Worm (Caenorhabditis elegans) whole organism, L1 larva: Measurements from ENCODE around the gene ZC239.13.

ENCODE experiments used
- alr-1 ChIP-seq: fragments of 200-800 bp; sonication (Bioruptor generic); optimal IDR thresholded peaks from 2 replicates; lab custom pipeline; 2018; ENCODE audit warnings: borderline replicate concordance, mild to moderate bottlenecking, missing genetic modification characterization, missing compliant biosample characterization
- aly-2 ChIP-seq: fragments of 150-350 bp; optimal IDR thresholded peaks from 2 replicates; lab custom pipeline; 2014; ENCODE audit warnings: missing biosample characterization, missing genetic modification characterization
- ceh-63 ChIP-seq: fragments of 200-800 bp; sonication (Bioruptor generic); optimal IDR thresholded peaks from 2 replicates; lab custom pipeline; 2018; ENCODE audit warnings: mild to moderate bottlenecking, missing genetic modification characterization, missing compliant biosample characterization
- ceh-90 ChIP-seq: sonication (generic microtip); optimal IDR thresholded peaks from 2 replicates; lab custom pipeline; 2016; ENCODE audit warnings: missing genetic modification characterization, missing compliant biosample characterization
- dpl-1 ChIP-seq, 3 experiments: fragments of 150-350 bp in 2 of 3; sonication (generic microtip) in 1 of 3; optimal IDR thresholded peaks; 2 replicates each; lab custom pipeline; 2014 to 2017; ENCODE audit warnings: missing biosample characterization in 3 of 3, missing genetic modification characterization in 3 of 3, missing genetic modification reagents in 3 of 3
- dsc-1 ChIP-seq: sonication (generic microtip); optimal IDR thresholded peaks from 2 replicates; lab custom pipeline; 2016; ENCODE audit warnings: mild to moderate bottlenecking, missing genetic modification characterization, missing compliant biosample characterization
- efl-1 ChIP-seq, 4 experiments: fragments of 150-350 bp; optimal IDR thresholded peaks in 3 of 4; peaks in 1 of 4; 1 replicate in 1 of 4; 2 replicates in 3 of 4; lab custom pipeline; 2014; ENCODE audit warnings: missing biosample characterization in 2 of 4, missing genetic modification characterization in 2 of 4, missing genetic modification reagents in 2 of 4
- egl-27 ChIP-seq, 2 experiments: fragments of 150-350 bp in 1 of 2; sonication (generic microtip); optimal IDR thresholded peaks; 3 replicates each; lab custom pipeline; 2017 to 2018; ENCODE audit warnings: missing biosample characterization in 2 of 2, missing genetic modification characterization in 2 of 2, missing genetic modification reagents in 2 of 2
- elt-2 ChIP-seq: sonication (generic microtip); optimal IDR thresholded peaks from 2 replicates; lab custom pipeline; 2016; ENCODE audit warnings: missing genetic modification characterization, mild to moderate bottlenecking, inconsistent platforms, missing compliant biosample characterization, missing genetic modification reagents
- ets-5 ChIP-seq: fragments of 200-800 bp; sonication (Bioruptor generic); IDR thresholded peaks from 2 replicates; pipeline ENCODE4 v1.3.6; 2022; ENCODE audit warnings: missing genetic modification characterization, missing compliant biosample characterization
- fkh-8 ChIP-seq: sonication (generic microtip); optimal IDR thresholded peaks from 2 replicates; lab custom pipeline; 2016; ENCODE audit warnings: mild to moderate bottlenecking, missing genetic modification characterization, missing compliant biosample characterization
- grh-1 ChIP-seq: fragments of 200-800 bp; sonication (Bioruptor generic); IDR thresholded peaks from 2 replicates; pipeline ENCODE4 v1.3.6; 2022; ENCODE audit warnings: missing genetic modification reagents, missing genetic modification characterization, missing compliant biosample characterization
- lin-13 ChIP-seq: fragments of 150-350 bp; optimal IDR thresholded peaks from 2 replicates; lab custom pipeline; 2014; ENCODE audit warnings: missing biosample characterization, missing genetic modification reagents, missing genetic modification characterization
- lin-15B ChIP-seq: fragments of 150-350 bp; sonication (generic microtip); optimal IDR thresholded peaks from 3 replicates; lab custom pipeline; 2014; ENCODE audit warnings: missing biosample characterization, missing genetic modification characterization
- lin-39 ChIP-seq: fragments of 150-350 bp; optimal IDR thresholded peaks from 2 replicates; lab custom pipeline; 2014; ENCODE audit warnings: missing biosample characterization, missing genetic modification reagents, missing genetic modification characterization
- lsy-2 ChIP-seq, 2 experiments: fragments of 150-350 bp; optimal IDR thresholded peaks; 2 replicates each; lab custom pipeline; 2014; ENCODE audit warnings: missing biosample characterization in 2 of 2, missing genetic modification characterization in 2 of 2
- mep-1 ChIP-seq: fragments of 150-350 bp; optimal IDR thresholded peaks from 2 replicates; lab custom pipeline; 2014; ENCODE audit warnings: missing biosample characterization, missing genetic modification characterization
- nhr-11 ChIP-seq: fragments of 150-350 bp; optimal IDR thresholded peaks from 2 replicates; lab custom pipeline; 2014; ENCODE audit warnings: missing biosample characterization, missing genetic modification characterization
- nhr-12 ChIP-seq: sonication (generic microtip); optimal IDR thresholded peaks from 2 replicates; lab custom pipeline; 2017; ENCODE audit warnings: missing biosample characterization, missing genetic modification characterization
- nhr-19 ChIP-seq: fragments of 200-800 bp; sonication (Bioruptor generic); conservative IDR thresholded peaks from 2 replicates; pipeline ENCODE4 v1.3.6; 2022; ENCODE audit warnings: missing genetic modification characterization, missing compliant biosample characterization
- nhr-71 ChIP-seq: sonication (generic microtip); optimal IDR thresholded peaks from 2 replicates; lab custom pipeline; 2016; ENCODE audit warnings: mild to moderate bottlenecking, missing genetic modification characterization, moderate library complexity, missing compliant biosample characterization
- nhr-76 ChIP-seq: sonication (generic microtip); optimal IDR thresholded peaks from 2 replicates; lab custom pipeline; 2017; ENCODE audit warnings: missing biosample characterization, missing genetic modification characterization
- nhr-77 ChIP-seq: fragments of 150-350 bp; optimal IDR thresholded peaks from 2 replicates; lab custom pipeline; 2014; ENCODE audit warnings: missing biosample characterization, missing genetic modification characterization
- nhr-84 ChIP-seq: sonication (generic microtip); optimal IDR thresholded peaks from 2 replicates; lab custom pipeline; 2017; ENCODE audit warnings: missing biosample characterization, missing genetic modification characterization
- nhr-85 ChIP-seq: sonication (generic microtip); peaks from one replicate; lab custom pipeline; 2016; ENCODE audit warnings: missing genetic modification characterization, inconsistent platforms, missing compliant biosample characterization
- pqm-1 ChIP-seq: sonication (generic microtip); optimal IDR thresholded peaks from 3 replicates; lab custom pipeline; 2017; ENCODE audit warnings: missing biosample characterization, missing genetic modification characterization
- rnt-1 ChIP-seq: sonication (generic microtip); optimal IDR thresholded peaks from 2 replicates; lab custom pipeline; 2016; ENCODE audit warnings: mild to moderate bottlenecking, missing genetic modification characterization, moderate library complexity, missing compliant biosample characterization
- skn-1 ChIP-seq: fragments of 150-350 bp; optimal IDR thresholded peaks from 2 replicates; lab custom pipeline; 2014; ENCODE audit warnings: missing biosample characterization, missing genetic modification characterization
- snpc-4 ChIP-seq: fragments of 150-350 bp; optimal IDR thresholded peaks from 2 replicates; lab custom pipeline; 2014; ENCODE audit warnings: missing biosample characterization, missing genetic modification characterization
- snu-23 ChIP-seq: sonication (generic microtip); optimal IDR thresholded peaks from 2 replicates; lab custom pipeline; 2016; ENCODE audit warnings: missing genetic modification characterization, missing compliant biosample characterization
- unc-30 ChIP-seq: sonication (generic microtip); optimal IDR thresholded peaks from 2 replicates; lab custom pipeline; 2017; ENCODE audit warnings: missing biosample characterization, missing genetic modification characterization

ZC239.13 gene

DNA sequence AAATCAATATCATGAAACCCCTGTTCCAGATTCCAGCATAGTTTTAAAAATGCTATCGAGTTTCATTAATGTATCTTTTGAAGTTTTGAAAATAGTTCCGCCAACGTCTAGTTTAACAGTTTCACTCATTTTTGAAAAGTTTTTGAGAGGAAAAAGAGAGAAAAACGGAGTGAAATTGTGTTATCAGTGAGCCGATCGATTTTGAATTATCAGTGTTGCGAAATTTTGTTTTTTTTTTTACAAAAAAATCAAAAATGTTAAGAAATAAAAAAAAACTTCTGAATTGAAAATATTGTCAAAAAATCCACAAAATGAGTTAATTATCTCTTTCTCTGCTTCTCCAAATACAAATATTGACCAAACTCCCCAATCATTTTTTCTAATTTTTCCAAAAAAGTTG is at the start of gene ZC239.13:
ZC239.13 (minus strand) TSS at position 154 of the 400 bp plus-strand sequence.
- peak; percentile 21 for TF ChIP-seq elt-2
- TF ChIP-seq rnt-1 (tag; lab: Kevin White, UChicago), result no peak
- TF ChIP-seq nhr-76 (tag; lab: Kevin White, UChicago), result no peak

DNA sequence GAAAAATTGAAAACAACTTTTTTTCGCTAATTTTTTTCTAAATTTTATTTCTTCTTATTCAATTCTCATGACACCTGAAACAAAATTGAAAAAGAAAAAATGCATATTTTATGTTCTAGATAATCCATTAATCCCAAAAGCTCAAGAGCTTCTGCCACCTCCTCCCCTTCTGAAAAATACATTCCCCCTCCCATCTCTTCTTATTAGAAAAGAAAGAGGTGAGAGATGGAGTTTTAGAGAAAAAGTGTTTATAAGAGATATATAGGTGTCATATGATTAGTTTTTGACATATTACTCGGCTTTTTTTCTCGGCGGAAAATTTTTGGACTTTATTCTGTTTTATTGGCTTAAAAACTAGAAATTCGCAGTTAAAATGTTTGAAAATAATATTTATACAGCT is 48.0 kb upstream of the ZC239.13 start:
- TF ChIP-seq unc-30 (tag; lab: Kevin White, UChicago) (peak; percentile 26), ceh-63 (no peak), fkh-8 (tag; lab: Kevin White, UChicago) (peak; percentile 4), grh-1 (no peak), mep-1 (tag; lab: Kevin White, UChicago) (peak; percentile 9), nhr-71 (tag; lab: Kevin White, UChicago) (peak; percentile 27), dsc-1 (peak; percentile 59)

DNA sequence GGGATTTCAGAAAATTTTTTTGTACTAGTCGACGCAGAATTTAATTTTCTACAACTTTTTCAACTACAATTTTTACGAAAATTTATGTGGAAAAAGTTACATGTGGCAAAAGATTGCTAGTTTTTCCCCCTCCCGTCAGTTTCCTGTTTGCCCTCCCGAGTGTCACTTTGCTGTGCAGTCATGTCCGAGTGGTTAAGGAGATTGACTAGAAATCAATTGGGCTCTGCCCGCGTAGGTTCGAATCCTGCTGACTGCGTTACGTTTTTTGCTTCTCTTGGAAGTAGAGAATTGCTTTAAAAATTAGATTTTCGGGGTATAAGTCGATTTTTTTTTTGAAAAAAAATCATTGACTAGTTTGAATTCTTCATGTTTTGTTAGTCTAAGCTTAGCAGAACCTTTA is 45.2 kb upstream of the ZC239.13 start:
- no peak for TF ChIP-seq ets-5 (GFP tag; lab: Robert Waterston, UW)
- no peak for TF ChIP-seq alr-1 (tag; lab: Kevin White, UChicago)
- no peak for TF ChIP-seq nhr-85 (tag; lab: Kevin White, UChicago)
- no peak for TF ChIP-seq aly-2 (tag; lab: Kevin White, UChicago)
- TF ChIP-seq nhr-12, result no peak
- TF ChIP-seq snu-23, result peak; percentile 3
- peak in 1 of 2 experiments; percentile 10 for TF ChIP-seq lsy-2 (tag; optimal IDR thresholded peaks at IDR 0.05; lab: Kevin White, UChicago)
- TF ChIP-seq nhr-19, result 0 out of 2 replicates have a peak, but pooled peaks have one; percentile 8
- no peak for TF ChIP-seq snpc-4 (tag; lab: Kevin White, UChicago)
- TF ChIP-seq skn-1, result no peak
- peak in 1 of 2 experiments; percentile 1 for TF ChIP-seq efl-1 (optimal IDR thresholded peaks at IDR 0.05; lab: Kevin White, UChicago)
- no peak for TF ChIP-seq efl-1 (GFP tag; optimal IDR thresholded peaks at IDR 0.05 in 1 of 2; lab: Kevin White, UChicago)

ce11 chrII:3267365-3267764 is 44.7 kb upstream of the ZC239.13 start, which contains the start of gene F02E11.7:
F02E11.7 (plus strand) TSS chrII:3267665.
- TF ChIP-seq snu-23, result no peak
- TF ChIP-seq fkh-8 (tag; lab: Kevin White, UChicago), result peak; percentile 11

DNA sequence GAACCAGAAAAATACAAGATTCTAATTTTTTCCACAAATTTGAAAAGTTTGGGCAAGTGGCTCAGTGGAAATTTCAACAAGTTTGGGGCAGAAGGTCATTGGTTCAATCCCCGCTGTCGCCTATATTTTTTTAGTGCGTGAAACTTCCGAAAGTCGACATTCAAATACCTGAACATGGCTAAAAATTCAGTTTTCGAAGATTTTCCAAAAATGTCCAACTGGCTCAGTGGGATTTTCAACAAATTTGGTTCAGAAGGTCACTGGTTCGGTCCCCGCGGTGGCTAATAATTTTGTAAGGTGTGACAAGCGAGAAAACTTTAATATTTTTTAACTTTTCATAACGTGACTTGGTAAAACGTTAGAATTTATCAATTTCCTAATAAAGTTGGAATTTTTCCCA is 42.1 kb upstream of the ZC239.13 start:
- TF ChIP-seq pqm-1 (tag; lab: Kevin White, UChicago), result no peak
- no peak for TF ChIP-seq dpl-1 (GFP tag; optimal IDR thresholded peaks at IDR 0.05; lab: Kevin White, UChicago)
- TF ChIP-seq nhr-77 (tag; lab: Kevin White, UChicago), result no peak
- TF ChIP-seq lin-13, result no peak
- TF ChIP-seq lin-39 (tag; lab: Kevin White, UChicago), result no peak
- no peak for TF ChIP-seq lin-15B (tag; lab: Kevin White, UChicago)
- no peak for TF ChIP-seq nhr-11 (tag; lab: Kevin White, UChicago)
- TF ChIP-seq ceh-90 (tag; lab: Kevin White, UChicago), result no peak

- no peak for TF ChIP-seq nhr-85 (tag; lab: Kevin White, UChicago)
- TF ChIP-seq ets-5 (GFP tag; lab: Robert Waterston, UW), result no peak
- TF ChIP-seq egl-27 (tag; optimal IDR thresholded peaks at IDR 0.05; lab: Kevin White, UChicago), result no peak
- no peak for TF ChIP-seq nhr-84 (tag; lab: Kevin White, UChicago)
These were observed 39.9 kb upstream of the ZC239.13 start, which contains the start of gene F02E11.2 for ce11 chrII:3262504-3262903. F02E11.2 (plus strand) TSS chrII:3262804.

DNA sequence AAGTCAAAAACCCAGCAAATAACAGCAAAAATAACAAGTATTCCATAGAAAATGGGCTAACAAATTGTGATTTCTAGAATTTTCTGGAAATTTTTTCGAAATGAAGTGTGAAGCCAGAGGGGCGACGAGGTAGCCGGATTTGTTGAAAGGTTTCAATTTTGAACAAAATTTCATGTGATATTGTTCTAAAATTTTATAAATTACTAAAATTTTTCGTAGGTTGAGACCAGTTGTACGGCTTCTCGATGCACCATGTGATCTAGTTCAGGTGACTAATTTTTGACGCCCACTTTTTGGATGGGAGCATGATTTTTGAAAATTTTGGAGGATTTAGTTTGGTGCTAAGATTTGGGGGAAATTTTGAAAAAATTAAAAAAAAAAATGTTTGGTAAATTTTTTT is 36.6 kb upstream of the ZC239.13 start, which contains the start of gene gcy-19:
gcy-19 (minus strand) TSS at position 101 of the 400 bp plus-strand sequence.
- TF ChIP-seq alr-1 (tag; lab: Kevin White, UChicago), result no peak
- TF ChIP-seq rnt-1 (tag; lab: Kevin White, UChicago), result no peak
